ENCODE assay signal across 7 fruit fly cellular contexts in the genomic region with DNA sequence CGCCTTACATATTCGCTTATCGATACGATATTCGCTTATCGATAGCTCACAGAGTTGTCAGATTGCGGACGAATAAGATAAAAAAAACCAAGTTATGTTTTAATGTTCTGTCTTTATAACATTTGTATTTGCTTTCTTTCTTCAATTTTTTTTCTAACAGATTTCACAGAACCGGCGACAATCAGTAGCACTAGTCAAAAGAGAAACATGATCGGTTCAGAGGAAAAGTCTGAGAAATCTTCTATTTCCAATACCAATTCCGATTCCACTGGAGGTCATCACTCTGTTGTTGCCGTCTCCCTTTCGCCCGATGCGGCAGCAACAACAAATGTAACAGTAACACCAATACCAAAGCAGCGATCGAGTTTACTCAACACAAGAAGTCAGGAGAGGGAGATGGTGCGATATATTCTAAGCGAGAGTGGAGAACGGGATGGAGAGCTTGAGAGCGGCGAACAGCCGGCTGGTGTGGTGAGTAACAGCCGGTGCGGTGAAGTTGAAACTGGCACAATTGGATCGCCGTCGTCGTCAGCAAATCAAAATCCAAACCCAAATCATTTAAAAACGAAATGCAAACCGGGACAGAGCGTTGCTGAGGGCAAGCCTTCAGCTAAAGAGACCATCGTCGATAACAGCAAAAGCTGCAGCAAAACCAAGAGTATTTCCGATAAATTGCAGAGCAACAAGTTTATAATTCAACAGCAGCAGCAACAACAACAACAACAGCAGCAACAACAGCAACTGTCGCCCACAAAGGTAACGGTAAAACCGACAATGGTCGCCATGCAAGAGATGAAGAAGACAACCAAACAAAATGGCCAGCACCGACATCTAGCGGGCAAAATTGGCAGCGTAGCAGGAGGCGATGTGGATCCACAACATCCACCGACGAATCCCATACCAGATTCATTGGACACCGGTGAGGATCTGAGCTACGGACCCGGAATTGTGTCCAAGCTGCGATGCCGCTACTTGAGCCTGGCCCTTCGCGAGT.
TF ChIP-seq lines count a peak whose summit lies in the region.

No protein-coding gene starts in this region.

- peak; percentile 76 to 83 for TF ChIP-seq CTCF in S2 (optimal IDR thresholded peaks at IDR 0.05; lab: Kevin White, UChicago)
- TF ChIP-seq CTCF in whole organism, embryonic (GFP tag; optimal IDR thresholded peaks at IDR 0.05; lab: Kevin White, UChicago): peak; percentile 87

TF ChIP-seq in whole organism, 6 proteins besides CTCF, POLR2A, EP300 and RAD21:
- no peak for TF ChIP-seq psq (optimal IDR thresholded peaks at IDR 0.05; lab: Kevin White, UChicago)
- TF ChIP-seq CG8478 (optimal IDR thresholded peaks at IDR 0.05; lab: Kevin White, UChicago): peak; percentile 34
- TF ChIP-seq Dll (optimal IDR thresholded peaks at IDR 0.05; lab: Kevin White, UChicago): peak; percentile 66
- TF ChIP-seq EcR (GFP tag; optimal IDR thresholded peaks at IDR 0.05; lab: Kevin White, UChicago): peak in 1 of 2 experiments; percentile 96
- TF ChIP-seq pan (optimal IDR thresholded peaks at IDR 0.05; lab: Kevin White, UChicago): no peak
- TF ChIP-seq usp (GFP tag; optimal IDR thresholded peaks at IDR 0.05; lab: Kevin White, UChicago): no peak

TF ChIP-seq in whole organism, adult, 20 proteins besides CTCF, POLR2A, EP300 and RAD21 (continues in another document):
- TF ChIP-seq CG11617 (GFP tag; optimal IDR thresholded peaks at IDR 0.05; lab: Kevin White, UChicago): peak; percentile 49
- peak; percentile 95 for TF ChIP-seq CG14711 (tag; optimal IDR thresholded peaks at IDR 0.05; lab: Kevin White, UChicago)
- TF ChIP-seq CG5204 (GFP tag; optimal IDR thresholded peaks at IDR 0.05; lab: Kevin White, UChicago): no peak
- peak; percentile 11 for TF ChIP-seq cic (GFP tag; optimal IDR thresholded peaks at IDR 0.05; lab: Kevin White, UChicago)
- no peak for TF ChIP-seq CG33017 (tag; optimal IDR thresholded peaks at IDR 0.05; lab: Kevin White, UChicago)
- TF ChIP-seq kay (GFP tag; lab: Kevin White, UChicago; ENCODE audit: borderline replicate concordance): no peak
- TF ChIP-seq CG7045 (GFP tag; optimal IDR thresholded peaks at IDR 0.05; lab: Kevin White, UChicago): no peak
- TF ChIP-seq Clk (GFP tag; optimal IDR thresholded peaks at IDR 0.05; lab: Kevin White, UChicago): no peak
- TF ChIP-seq CG7101 (tag; optimal IDR thresholded peaks at IDR 0.05; lab: Kevin White, UChicago): peak; percentile 70
- TF ChIP-seq cnc (optimal IDR thresholded peaks at IDR 0.05; lab: Kevin White, UChicago): no peak
- TF ChIP-seq CG12768 (GFP tag; optimal IDR thresholded peaks at IDR 0.05; lab: Kevin White, UChicago): peak; percentile 18
- peak; percentile 35 for TF ChIP-seq toe (GFP tag; optimal IDR thresholded peaks at IDR 0.05; lab: Kevin White, UChicago)
- TF ChIP-seq pad (GFP tag; optimal IDR thresholded peaks at IDR 0.05; lab: Kevin White, UChicago): peak; percentile 97
- peak; percentile 54 for TF ChIP-seq CG1620 (GFP tag; optimal IDR thresholded peaks at IDR 0.05; lab: Kevin White, UChicago)

TF ChIP-seq in whole organism, embryonic, 481 proteins besides CTCF, POLR2A, EP300 and RAD21 (continues in another document):
- TF ChIP-seq Ptx1 (GFP tag; IDR thresholded peaks at IDR 0.05; lab: Robert Waterston, UW) (peak; percentile 60), CG16863 (GFP tag; optimal IDR thresholded peaks at IDR 0.05; lab: Kevin White, UChicago) (peak; percentile 55), bsh (GFP tag; optimal IDR thresholded peaks at IDR 0.05; lab: Kevin White, UChicago) (peak; percentile 52 to 62), CG12391 (tag; optimal IDR thresholded peaks at IDR 0.05; lab: Kevin White, UChicago) (peak; percentile 75), CG11504 (tag; optimal IDR thresholded peaks at IDR 0.05; lab: Kevin White, UChicago) (peak; percentile 64), CG10147 (GFP tag; optimal IDR thresholded peaks at IDR 0.05; lab: Kevin White, UChicago) (peak; percentile 65), ash1 (GFP tag; optimal IDR thresholded peaks at IDR 0.05; lab: Kevin White, UChicago) (no peak), repo (GFP tag; optimal IDR thresholded peaks at IDR 0.05; lab: Kevin White, UChicago) (peak; percentile 7), CG5953 (GFP tag; IDR thresholded peaks at IDR 0.05; lab: Robert Waterston, UW) (no peak), HmgZ (tag; optimal IDR thresholded peaks at IDR 0.05; lab: Kevin White, UChicago) (peak; percentile 60), wek (GFP tag; optimal IDR thresholded peaks at IDR 0.05; lab: Kevin White, UChicago) (peak; percentile 24), ATbp (GFP tag; optimal IDR thresholded peaks at IDR 0.05; lab: Kevin White, UChicago) (no peak), chinmo (GFP tag; IDR thresholded peaks at IDR 0.05; lab: Robert Waterston, UW; ENCODE audit: partially characterized antibody) (peak; percentile 91; the same call in 2 of the 4 replicates), Hand (GFP tag; optimal IDR thresholded peaks at IDR 0.05; lab: Kevin White, UChicago) (peak; percentile 49)

TF ChIP-seq in whole organism, prepupa, 60 proteins besides CTCF, POLR2A, EP300 and RAD21 (continues in another document):
- TF ChIP-seq achi (GFP tag; optimal IDR thresholded peaks at IDR 0.05; lab: Kevin White, UChicago) (peak; percentile 49), fd59A (GFP tag; optimal IDR thresholded peaks at IDR 0.05; lab: Kevin White, UChicago) (no peak), fd85E (GFP tag; optimal IDR thresholded peaks at IDR 0.05; lab: Kevin White, UChicago) (peak; percentile 33), Hr4 (GFP tag; optimal IDR thresholded peaks at IDR 0.05; lab: Kevin White, UChicago) (peak; percentile 60), CG8632 (GFP tag; optimal IDR thresholded peaks at IDR 0.05; lab: Kevin White, UChicago) (peak; percentile 58), net (GFP tag; optimal IDR thresholded peaks at IDR 0.05; lab: Kevin White, UChicago) (peak; percentile 56), topi (GFP tag; optimal IDR thresholded peaks at IDR 0.05; lab: Kevin White, UChicago) (peak; percentile 72), Eip78C (GFP tag; lab: Kevin White, UChicago) (peak; percentile 81), CG3032 (tag; optimal IDR thresholded peaks at IDR 0.05; lab: Kevin White, UChicago) (peak; percentile 52), Gug (GFP tag; IDR thresholded peaks at IDR 0.05; lab: Robert Waterston, UW) (peak; percentile 28; the same call in 1 of the 2 replicates), Sox102F (GFP tag; optimal IDR thresholded peaks at IDR 0.05; lab: Kevin White, UChicago) (peak; percentile 68), CG11294 (GFP tag; IDR thresholded peaks at IDR 0.05; lab: Robert Waterston, UW) (no peak), spab (GFP tag; optimal IDR thresholded peaks at IDR 0.05; lab: Kevin White, UChicago) (peak; percentile 37), vri (GFP tag; optimal IDR thresholded peaks at IDR 0.05; lab: Kevin White, UChicago) (peak; percentile 81), CG10631 (GFP tag; optimal IDR thresholded peaks at IDR 0.05; lab: Kevin White, UChicago) (peak; percentile 79)

TF ChIP-seq in whole organism, pupa, 21 proteins besides CTCF, POLR2A, EP300 and RAD21 (continues in another document):
- TF ChIP-seq CG8301 (tag; optimal IDR thresholded peaks at IDR 0.05; lab: Kevin White, UChicago) (peak; percentile 24), gl (tag; optimal IDR thresholded peaks at IDR 0.05; lab: Kevin White, UChicago) (no peak), CG34367 (tag; optimal IDR thresholded peaks at IDR 0.05; lab: Kevin White, UChicago) (peak; percentile 16), rn (GFP tag; IDR thresholded peaks at IDR 0.05; lab: Robert Waterston, UW) (no peak; the same call in 1 of the 2 replicates), CG8159 (tag; optimal IDR thresholded peaks at IDR 0.05; lab: Kevin White, UChicago) (peak; percentile 47), CG17806 (tag; optimal IDR thresholded peaks at IDR 0.05; lab: Kevin White, UChicago) (peak; percentile 39), CG32121 (GFP tag; IDR thresholded peaks at IDR 0.05; lab: Robert Waterston, UW) (0 out of 2 replicates have a peak, but pooled peaks have one; percentile 7), CG13204 (GFP tag; optimal IDR thresholded peaks at IDR 0.05; lab: Kevin White, UChicago) (peak; percentile 42), CG10348 (GFP tag; IDR thresholded peaks at IDR 0.05; lab: Robert Waterston, UW) (no peak), Pif1B (GFP tag; optimal IDR thresholded peaks at IDR 0.05; lab: Kevin White, UChicago) (peak; percentile 11), CG12605 (GFP tag; IDR thresholded peaks at IDR 0.05; lab: Robert Waterston, UW) (peak; percentile 10; the same call in 1 of the 2 replicates), Pif1A (GFP tag; optimal IDR thresholded peaks at IDR 0.05; lab: Kevin White, UChicago) (peak; percentile 55), CG4496 (GFP tag; IDR thresholded peaks at IDR 0.05; lab: Robert Waterston, UW) (peak; percentile 43; the same call in 1 of the 3 replicates), EcR (GFP tag; optimal IDR thresholded peaks at IDR 0.05; lab: Kevin White, UChicago) (peak; percentile 99), D1 (tag; optimal IDR thresholded peaks at IDR 0.05; lab: Kevin White, UChicago) (peak; percentile 6)

TF ChIP-seq in whole organism, wandering third instar larva, 38 proteins besides CTCF, POLR2A, EP300 and RAD21 (continues in another document):
- TF ChIP-seq dl (GFP tag; optimal IDR thresholded peaks at IDR 0.05; lab: Kevin White, UChicago; ENCODE audit: insufficient read depth in 1 of 2, partially characterized antibody in 2 of 2): peak; percentile 77 to 92
- peak; percentile 44 for TF ChIP-seq sage (GFP tag; optimal IDR thresholded peaks at IDR 0.05; lab: Kevin White, UChicago)
- no peak for TF ChIP-seq GATAd (GFP tag; optimal IDR thresholded peaks at IDR 0.05; lab: Kevin White, UChicago)
- TF ChIP-seq Dif (GFP tag; optimal IDR thresholded peaks at IDR 0.05; lab: Kevin White, UChicago; ENCODE audit: partially characterized antibody): peak; percentile 93
- TF ChIP-seq Mio (GFP tag; optimal IDR thresholded peaks at IDR 0.05; lab: Kevin White, UChicago): no peak
- peak; percentile 50 for TF ChIP-seq Hr83 (GFP tag; optimal IDR thresholded peaks at IDR 0.05; lab: Kevin White, UChicago; ENCODE audit: poor library complexity, severe bottlenecking)
- peak; percentile 15 for TF ChIP-seq OdsH (GFP tag; optimal IDR thresholded peaks at IDR 0.05; lab: Kevin White, UChicago)
- peak; percentile 36 for TF ChIP-seq Hnf4 (GFP tag; optimal IDR thresholded peaks at IDR 0.05; lab: Kevin White, UChicago)
- peak; percentile 48 for TF ChIP-seq dmrt93B (GFP tag; optimal IDR thresholded peaks at IDR 0.05; lab: Kevin White, UChicago)
- no peak for TF ChIP-seq usp (GFP tag; optimal IDR thresholded peaks at IDR 0.05; lab: Kevin White, UChicago)
- peak; percentile 67 for TF ChIP-seq CG9705 (GFP tag; optimal IDR thresholded peaks at IDR 0.05; lab: Kevin White, UChicago)
- peak; percentile 100 for TF ChIP-seq fru (GFP tag; optimal IDR thresholded peaks at IDR 0.05; lab: Kevin White, UChicago)
- TF ChIP-seq tai (GFP tag; optimal IDR thresholded peaks at IDR 0.05; lab: Kevin White, UChicago): peak; percentile 72
- peak; percentile 53 for TF ChIP-seq br (GFP tag; optimal IDR thresholded peaks at IDR 0.05; lab: Kevin White, UChicago)
- no peak for TF ChIP-seq N (GFP tag; optimal IDR thresholded peaks at IDR 0.05; lab: Kevin White, UChicago)
- TF ChIP-seq foxo (GFP tag; optimal IDR thresholded peaks at IDR 0.05; lab: Kevin White, UChicago): peak; percentile 59 to 76
- peak; percentile 72 for TF ChIP-seq psq (GFP tag; optimal IDR thresholded peaks at IDR 0.05; lab: Kevin White, UChicago)
- peak; percentile 60 for TF ChIP-seq Sp1 (GFP tag; optimal IDR thresholded peaks at IDR 0.05; lab: Kevin White, UChicago)
